Worm (Caenorhabditis elegans) whole organism, L4 larva: ENCODE results near the gene F48D6.4.
A peak's percentile ranks its signal among the peaks of the same experiment; 100 is the strongest.

Source experiments
- D1046.2 ChIP-seq: fragments of 200-800 bp; sonication (Bioruptor generic); IDR thresholded peaks from 2 replicates; pipeline ENCODE4 v1.3.6; 2022; ENCODE audit warnings: missing genetic modification characterization, missing compliant biosample characterization
- F10B5.3 ChIP-seq: sonication (generic microtip); optimal IDR thresholded peaks from 2 replicates; lab custom pipeline; 2016; ENCODE audit warnings: mild to moderate bottlenecking, missing genetic modification characterization, missing compliant biosample characterization
- F49E8.2 ChIP-seq: sonication (generic microtip); optimal IDR thresholded peaks from 2 replicates; lab custom pipeline; 2016; ENCODE audit warnings: missing compliant biosample characterization, mild to moderate bottlenecking, missing genetic modification characterization, borderline replicate concordance
- R02D3.7 ChIP-seq: fragments of 150-350 bp; sonication (generic microtip); optimal IDR thresholded peaks from 3 replicates; lab custom pipeline; 2014; ENCODE audit warnings: missing biosample characterization, missing genetic modification characterization
- T20F7.1 ChIP-seq: fragments of 200-800 bp; sonication (Bioruptor generic); optimal IDR thresholded peaks from 2 replicates; lab custom pipeline; 2018; ENCODE audit warnings: mild to moderate bottlenecking, missing genetic modification characterization, missing compliant biosample characterization
- T26A8.4 ChIP-seq: fragments of 200-800 bp; sonication (Bioruptor generic); IDR thresholded peaks from 2 replicates; pipeline ENCODE4 v1.3.6; 2022; ENCODE audit warnings: missing genetic modification characterization, missing compliant biosample characterization
- Y5F2A.4 ChIP-seq: fragments of 200-800 bp; sonication (Bioruptor generic); optimal IDR thresholded peaks from 2 replicates; lab custom pipeline; 2018; ENCODE audit warnings: mild to moderate bottlenecking, missing genetic modification characterization, missing compliant biosample characterization
- Y75B8A.6 ChIP-seq: fragments of 200-800 bp; sonication (Bioruptor generic); IDR thresholded peaks from 2 replicates; pipeline ENCODE4 v1.3.6; 2022; ENCODE audit warnings: missing genetic modification reagents, missing genetic modification characterization, missing compliant biosample characterization
- ZK337.2 ChIP-seq: fragments of 200-800 bp; sonication (Bioruptor generic); IDR thresholded peaks from 2 replicates; pipeline ENCODE4 v1.3.6; 2022; ENCODE audit warnings: missing genetic modification reagents, missing genetic modification characterization, missing compliant biosample characterization
- ZK546.5 ChIP-seq, 2 experiments: sonication (generic microtip); optimal IDR thresholded peaks; 2 replicates each; lab custom pipeline; 2017; ENCODE audit warnings: missing biosample characterization in 2 of 2, missing genetic modification characterization in 2 of 2
- aha-1 ChIP-seq: fragments of 150-350 bp; peaks from one replicate; lab custom pipeline; 2014; ENCODE audit warnings: missing biosample characterization, missing genetic modification characterization
- aly-2 ChIP-seq: sonication (generic microtip); optimal IDR thresholded peaks from 2 replicates; lab custom pipeline; 2018; ENCODE audit warnings: missing biosample characterization, missing genetic modification characterization
- arid-1 ChIP-seq: fragments of 200-800 bp; sonication (Bioruptor generic); conservative IDR thresholded peaks from 2 replicates; pipeline ENCODE4 v1.3.6; 2022; ENCODE audit warnings: missing genetic modification reagents, missing genetic modification characterization, missing compliant biosample characterization
- attf-4 ChIP-seq: sonication (generic microtip); optimal IDR thresholded peaks from 3 replicates; lab custom pipeline; 2017; ENCODE audit warnings: missing biosample characterization, missing genetic modification characterization
- ceh-20 ChIP-seq: fragments of 200-800 bp; sonication (Bioruptor generic); IDR thresholded peaks from 2 replicates; pipeline ENCODE4 v1.3.6; 2022; ENCODE audit warnings: missing genetic modification reagents, missing genetic modification characterization, missing compliant biosample characterization
- ceh-82 ChIP-seq: sonication (generic microtip); optimal IDR thresholded peaks from 2 replicates; lab custom pipeline; 2017; ENCODE audit warnings: missing biosample characterization, missing genetic modification characterization
- ces-1 ChIP-seq: fragments of 150-350 bp; sonication (generic microtip); optimal IDR thresholded peaks from 4 replicates; lab custom pipeline; 2014; ENCODE audit warnings: missing biosample characterization, missing genetic modification reagents, missing genetic modification characterization
- daf-19 ChIP-seq: fragments of 200-800 bp; sonication (Bioruptor generic); conservative IDR thresholded peaks from 2 replicates; pipeline ENCODE4 v1.3.6; 2022; ENCODE audit warnings: missing genetic modification characterization, missing compliant biosample characterization
- dmd-6 ChIP-seq: fragments of 200-800 bp; sonication (Bioruptor generic); IDR thresholded peaks from 2 replicates; pipeline ENCODE4 v1.3.6; 2022; ENCODE audit warnings: missing genetic modification reagents, missing genetic modification characterization, missing compliant biosample characterization
- dmd-8 ChIP-seq: fragments of 200-800 bp; sonication (Bioruptor generic); IDR thresholded peaks from 2 replicates; pipeline ENCODE4 v1.3.6; 2022; ENCODE audit warnings: missing genetic modification characterization, missing compliant biosample characterization
- gei-8 ChIP-seq: fragments of 200-800 bp; sonication (Bioruptor generic); optimal IDR thresholded peaks from 2 replicates; lab custom pipeline; 2018; ENCODE audit warnings: mild to moderate bottlenecking, missing genetic modification characterization, missing compliant biosample characterization
- hlh-11 ChIP-seq: fragments of 200-800 bp; sonication (Bioruptor generic); optimal IDR thresholded peaks from 2 replicates; lab custom pipeline; 2018; ENCODE audit warnings: mild to moderate bottlenecking, missing genetic modification characterization, missing compliant biosample characterization
- jun-1 ChIP-seq: fragments of 150-350 bp; optimal IDR thresholded peaks from 2 replicates; lab custom pipeline; 2014; ENCODE audit warnings: missing biosample characterization, missing genetic modification reagents, missing genetic modification characterization
- lin-38 ChIP-seq: fragments of 200-800 bp; sonication (Bioruptor generic); IDR thresholded peaks from 2 replicates; pipeline ENCODE4 v1.3.6; 2022; ENCODE audit warnings: missing genetic modification reagents, missing genetic modification characterization, missing compliant biosample characterization
- lin-39 ChIP-seq: fragments of 150-350 bp; optimal IDR thresholded peaks from 2 replicates; lab custom pipeline; 2014; ENCODE audit warnings: missing biosample characterization, missing genetic modification reagents, missing genetic modification characterization
- lir-3 ChIP-seq: sonication (generic microtip); optimal IDR thresholded peaks from 2 replicates; lab custom pipeline; 2016; ENCODE audit warnings: mild to moderate bottlenecking, missing genetic modification characterization, missing compliant biosample characterization
- mdl-1 ChIP-seq, 2 experiments: fragments of 150-350 bp in 1 of 2; sonication (generic microtip) in 1 of 2; optimal IDR thresholded peaks; 2 replicates each; lab custom pipeline; 2014 to 2017; ENCODE audit warnings: missing biosample characterization in 2 of 2, missing genetic modification characterization in 2 of 2
- mep-1 ChIP-seq: fragments of 150-350 bp; sonication (generic microtip); optimal IDR thresholded peaks from 3 replicates; lab custom pipeline; 2014; ENCODE audit warnings: missing biosample characterization, missing genetic modification characterization
- mes-2 ChIP-seq: sonication (generic microtip); optimal IDR thresholded peaks from 2 replicates; lab custom pipeline; 2016; ENCODE audit warnings: missing genotype, mild to moderate bottlenecking, missing genetic modification characterization, missing compliant biosample characterization; ENCODE audit not compliant: poor library complexity, severe bottlenecking
- mxl-2 ChIP-seq: fragments of 200-800 bp; sonication (Bioruptor generic); conservative IDR thresholded peaks from 2 replicates; pipeline ENCODE4 v1.3.6; 2022; ENCODE audit warnings: missing genetic modification reagents, missing genetic modification characterization, missing compliant biosample characterization
- mxl-3 ChIP-seq: fragments of 200-800 bp; sonication (Bioruptor generic); optimal IDR thresholded peaks from 2 replicates; lab custom pipeline; 2018; ENCODE audit warnings: mild to moderate bottlenecking, missing genetic modification characterization, missing compliant biosample characterization
- nhr-11 ChIP-seq: fragments of 150-350 bp; optimal IDR thresholded peaks from 2 replicates; lab custom pipeline; 2014; ENCODE audit warnings: missing biosample characterization, missing genetic modification characterization
- nhr-111 ChIP-seq: fragments of 200-800 bp; sonication (Bioruptor generic); optimal IDR thresholded peaks from 2 replicates; lab custom pipeline; 2018; ENCODE audit warnings: mild to moderate bottlenecking, missing genetic modification characterization, missing compliant biosample characterization
- nhr-25 ChIP-seq: sonication (generic microtip); optimal IDR thresholded peaks from 2 replicates; lab custom pipeline; 2017; ENCODE audit warnings: missing genetic modification characterization, mild to moderate bottlenecking, missing compliant biosample characterization, antibody characterized with exemption, moderate library complexity, borderline replicate concordance; ENCODE audit not compliant: insufficient read depth
- nhr-28 ChIP-seq: fragments of 150-350 bp; optimal IDR thresholded peaks from 2 replicates; lab custom pipeline; 2014; ENCODE audit warnings: missing biosample characterization, missing genetic modification characterization
- nhr-41 ChIP-seq: fragments of 200-800 bp; sonication (Bioruptor generic); IDR thresholded peaks from 2 replicates; pipeline ENCODE4 v1.3.6; 2022; ENCODE audit warnings: missing genetic modification reagents, missing genetic modification characterization, missing compliant biosample characterization
- nhr-48 ChIP-seq: sonication (generic microtip); optimal IDR thresholded peaks from 2 replicates; lab custom pipeline; 2016; ENCODE audit warnings: mild to moderate bottlenecking, missing genetic modification characterization, missing compliant biosample characterization
- nhr-77 ChIP-seq: fragments of 150-350 bp; optimal IDR thresholded peaks from 2 replicates; lab custom pipeline; 2014; ENCODE audit warnings: missing biosample characterization, missing genetic modification characterization
- php-3 ChIP-seq: fragments of 200-800 bp; sonication (Bioruptor generic); IDR thresholded peaks from 2 replicates; pipeline ENCODE4 v1.3.6; 2022; ENCODE audit warnings: missing genetic modification reagents, missing genetic modification characterization, missing compliant biosample characterization
- pqm-1 ChIP-seq: sonication (generic microtip); optimal IDR thresholded peaks from 2 replicates; lab custom pipeline; 2017; ENCODE audit warnings: missing biosample characterization, missing genetic modification characterization
- rbr-2 ChIP-seq: sonication (generic microtip); optimal IDR thresholded peaks from 2 replicates; lab custom pipeline; 2016; ENCODE audit warnings: missing genotype, missing genetic modification characterization, missing compliant biosample characterization
- sdz-12 ChIP-seq: fragments of 200-800 bp; sonication (Bioruptor generic); optimal IDR thresholded peaks from 2 replicates; lab custom pipeline; 2018; ENCODE audit warnings: mild to moderate bottlenecking, missing genetic modification characterization, missing compliant biosample characterization
- set-16 ChIP-seq: fragments of 200-800 bp; sonication (Bioruptor generic); IDR thresholded peaks from 2 replicates; pipeline ENCODE4 v1.3.6; 2022; ENCODE audit warnings: missing genetic modification reagents, missing genetic modification characterization, missing compliant biosample characterization
- skn-1 ChIP-seq: fragments of 150-350 bp; optimal IDR thresholded peaks from 2 replicates; lab custom pipeline; 2014; ENCODE audit warnings: missing biosample characterization, missing genetic modification characterization
- tra-1 ChIP-seq: fragments of 200-800 bp; sonication (Bioruptor generic); IDR thresholded peaks from 2 replicates; pipeline ENCODE4 v1.3.6; 2022; ENCODE audit warnings: missing genetic modification reagents, missing genetic modification characterization, missing compliant biosample characterization
- unc-39 ChIP-seq: sonication (generic microtip); optimal IDR thresholded peaks from 2 replicates; lab custom pipeline; 2017; ENCODE audit warnings: missing biosample characterization, missing genetic modification characterization
- unc-62 ChIP-seq, 3 experiments: fragments of 150-350 bp in 1 of 3; sonication (generic microtip); optimal IDR thresholded peaks in 2 of 3; peaks in 1 of 3; 1 replicate in 1 of 3; 2 replicates in 2 of 3; lab custom pipeline; 2014 to 2017; ENCODE audit warnings: missing biosample characterization in 3 of 3, missing genetic modification characterization in 3 of 3, missing genetic modification reagents in 3 of 3, missing genotype in 1 of 3
- zag-1 ChIP-seq: fragments of 150-350 bp; optimal IDR thresholded peaks from 2 replicates; lab custom pipeline; 2014; ENCODE audit warnings: missing biosample characterization, missing genetic modification characterization
- zfp-3 ChIP-seq: fragments of 200-800 bp; sonication (Bioruptor generic); conservative IDR thresholded peaks from 2 replicates; pipeline ENCODE4 v1.3.6; 2022; ENCODE audit warnings: missing genetic modification reagents, missing genetic modification characterization, missing compliant biosample characterization

Gene F48D6.4

DNA sequence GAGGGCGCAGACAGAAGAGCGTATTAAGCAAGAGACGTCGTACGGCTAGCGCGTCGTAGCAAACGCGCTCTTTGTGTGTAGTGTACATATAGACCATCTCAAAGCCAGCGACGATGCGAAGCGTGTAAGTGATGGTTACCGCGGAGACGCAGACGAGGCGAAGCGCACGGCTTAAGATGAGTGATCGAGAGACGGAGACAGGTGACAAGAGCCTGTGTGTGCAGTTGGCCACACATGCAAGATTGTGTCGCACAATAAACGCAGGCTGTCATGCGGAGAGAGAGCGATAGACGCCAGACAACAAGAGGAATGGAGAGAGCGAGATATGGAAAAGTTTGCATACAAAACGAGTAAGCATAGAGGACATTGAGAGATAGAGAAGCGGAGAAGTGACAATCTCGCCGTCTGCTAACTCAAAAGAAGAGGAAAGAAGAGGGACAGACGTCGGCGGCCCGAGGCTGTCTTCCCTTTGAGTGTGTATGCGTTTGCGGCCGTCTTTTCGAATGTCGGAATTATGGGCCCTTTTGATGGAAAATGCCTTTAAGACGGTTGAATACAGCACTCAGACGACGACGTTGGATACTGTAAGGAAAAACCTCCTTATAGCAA lies 24.1 kb downstream of the F48D6.4 start (continued):
- TF ChIP-seq D1046.2 (GFP tag; lab: Robert Waterston, UW), result no peak
- TF ChIP-seq zfp-3 (GFP tag; lab: Robert Waterston, UW), result no peak
- TF ChIP-seq lir-3, result peak; percentile 44
- TF ChIP-seq arid-1 (GFP tag; lab: Robert Waterston, UW), result no peak; the same call in 1 of the 2 replicates
- TF ChIP-seq F10B5.3 (tag; lab: Kevin White, UChicago), result peak; percentile 80
- TF ChIP-seq pqm-1 (tag; lab: Kevin White, UChicago), result no peak
- TF ChIP-seq jun-1 (tag; lab: Kevin White, UChicago), result peak; percentile 32
- TF ChIP-seq lin-39 (tag; lab: Kevin White, UChicago), result no peak
- TF ChIP-seq mxl-3 (GFP tag; lab: Kevin White, UChicago), result peak; percentile 74
- TF ChIP-seq mes-2 (tag; lab: Kevin White, UChicago), result peak; percentile 46
- no peak for TF ChIP-seq nhr-41
- peak; percentile 17 for TF ChIP-seq nhr-11 (tag; lab: Kevin White, UChicago)
- no peak for TF ChIP-seq Y75B8A.6 (GFP tag; lab: Robert Waterston, UW)
- TF ChIP-seq lin-38 (GFP tag; lab: Robert Waterston, UW), result peak; percentile 47
- TF ChIP-seq daf-19 (GFP tag; lab: Robert Waterston, UW), result 0 out of 2 replicates have a peak, but pooled peaks have one; percentile 15
- no peak for TF ChIP-seq R02D3.7 (tag; lab: Kevin White, UChicago)
- TF ChIP-seq T20F7.1 (GFP tag; lab: Kevin White, UChicago), result peak; percentile 25
- no peak for TF ChIP-seq ces-1 (GFP tag; lab: Kevin White, UChicago)
- peak; percentile 77 for TF ChIP-seq nhr-28
- TF ChIP-seq set-16, result peak; percentile 75
- TF ChIP-seq hlh-11, result peak; percentile 95
- TF ChIP-seq aha-1, result peak; percentile 99
- no peak for TF ChIP-seq unc-39 (tag; lab: Kevin White, UChicago)
- TF ChIP-seq T26A8.4 (GFP tag; lab: Robert Waterston, UW), result peak; percentile 92
- no peak for TF ChIP-seq attf-4 (tag; lab: Kevin White, UChicago)
- no peak for TF ChIP-seq aly-2 (tag; lab: Kevin White, UChicago)
- no peak for TF ChIP-seq tra-1 (GFP tag; lab: Robert Waterston, UW)
- peak; percentile 88 for TF ChIP-seq nhr-48 (tag; lab: Kevin White, UChicago)
- peak; percentile 84 for TF ChIP-seq rbr-2 (tag; lab: Kevin White, UChicago)
- peak in 1 of 2 experiments; percentile 53 for TF ChIP-seq mdl-1 (tag; optimal IDR thresholded peaks at IDR 0.05; lab: Kevin White, UChicago)
- no peak for TF ChIP-seq nhr-111 (GFP tag; lab: Kevin White, UChicago)
- no peak for TF ChIP-seq skn-1 (tag; lab: Kevin White, UChicago)
- no peak for TF ChIP-seq ceh-82 (tag; lab: Kevin White, UChicago)
- TF ChIP-seq sdz-12 (GFP tag; lab: Kevin White, UChicago), result no peak
- TF ChIP-seq dmd-8 (GFP tag; lab: Robert Waterston, UW), result peak; percentile 66; the same call in 1 of the 2 replicates
- TF ChIP-seq unc-62 (GFP tag; optimal IDR thresholded peaks at IDR 0.05 in 1 of 2; lab: Kevin White, UChicago), result peak in 1 of 2 experiments; percentile 100
- TF ChIP-seq unc-62 (tag; optimal IDR thresholded peaks at IDR 0.05; lab: Kevin White, UChicago), result no peak
- TF ChIP-seq mxl-2 (GFP tag; lab: Robert Waterston, UW), result no peak
- TF ChIP-seq F49E8.2, result no peak
- peak; percentile 68 for TF ChIP-seq zag-1 (tag; lab: Kevin White, UChicago)
- TF ChIP-seq ZK546.5 (tag; optimal IDR thresholded peaks at IDR 0.05; lab: Kevin White, UChicago), result no peak
- peak; percentile 71 for TF ChIP-seq dmd-6 (GFP tag; lab: Robert Waterston, UW)
- TF ChIP-seq gei-8 (GFP tag; lab: Kevin White, UChicago), result no peak
- TF ChIP-seq ZK337.2 (GFP tag; lab: Robert Waterston, UW), result no peak
- TF ChIP-seq mep-1, result peak; percentile 61
- peak; percentile 88 for TF ChIP-seq ceh-20 (GFP tag; lab: Robert Waterston, UW)
- no peak for TF ChIP-seq Y5F2A.4 (GFP tag; lab: Kevin White, UChicago)
- peak; percentile 81 for TF ChIP-seq nhr-25 (tag; lab: Kevin White, UChicago)
- TF ChIP-seq nhr-77 (tag; lab: Kevin White, UChicago), result no peak
- TF ChIP-seq php-3 (GFP tag; lab: Robert Waterston, UW), result peak; percentile 83
- TF ChIP-seq, all 104 proteins: peak for 50
